Worm (Caenorhabditis elegans) whole organism, L2 larva: ENCODE results near the gene Y62H9A.1.

Source experiments
- C34F6.9 ChIP-seq: fragments of 150-350 bp; optimal IDR thresholded peaks from 2 replicates; lab custom pipeline; 2014; ENCODE audit warnings: missing biosample characterization, missing genetic modification characterization
- F13H6.1 ChIP-seq: sonication (generic microtip); optimal IDR thresholded peaks from 2 replicates; lab custom pipeline; 2016; ENCODE audit warnings: missing genetic modification characterization, missing compliant biosample characterization
- R02D3.7 ChIP-seq: fragments of 150-350 bp; optimal IDR thresholded peaks from 2 replicates; lab custom pipeline; 2014; ENCODE audit warnings: missing biosample characterization, missing genetic modification characterization
- Y55F3AM.14 ChIP-seq: fragments of 200-800 bp; sonication (Bioruptor generic); optimal IDR thresholded peaks from 2 replicates; lab custom pipeline; 2018; ENCODE audit warnings: mild to moderate bottlenecking, missing genetic modification characterization, missing compliant biosample characterization
- ZK546.5 ChIP-seq: sonication (generic microtip); optimal IDR thresholded peaks from 2 replicates; lab custom pipeline; 2017; ENCODE audit warnings: missing biosample characterization, missing genetic modification characterization
- ama-1 ChIP-seq: fragments of 150-350 bp; optimal IDR thresholded peaks from 2 replicates; lab custom pipeline; 2018; ENCODE audit warnings: inconsistent platforms
- blmp-1 ChIP-seq: sonication (generic microtip); optimal IDR thresholded peaks from 2 replicates; lab custom pipeline; 2017; ENCODE audit warnings: missing genetic modification characterization, mild to moderate bottlenecking, missing compliant biosample characterization, antibody characterized with exemption, moderate library complexity; ENCODE audit not compliant: insufficient read depth
- ceh-82 ChIP-seq: fragments of 150-350 bp; optimal IDR thresholded peaks from 2 replicates; lab custom pipeline; 2014; ENCODE audit warnings: missing biosample characterization, missing genetic modification characterization
- crh-2 ChIP-seq: sonication (generic microtip); optimal IDR thresholded peaks from 2 replicates; lab custom pipeline; 2017; ENCODE audit warnings: missing biosample characterization, missing genetic modification characterization
- dmd-4 ChIP-seq: sonication (generic microtip); optimal IDR thresholded peaks from 2 replicates; lab custom pipeline; 2017; ENCODE audit warnings: missing biosample characterization, missing genetic modification characterization
- egl-27 ChIP-seq: sonication (generic microtip); optimal IDR thresholded peaks from 3 replicates; lab custom pipeline; 2017; ENCODE audit warnings: missing biosample characterization, missing genetic modification reagents, missing genetic modification characterization
- elt-1 ChIP-seq: fragments of 150-350 bp; optimal IDR thresholded peaks from 2 replicates; lab custom pipeline; 2014; ENCODE audit warnings: missing biosample characterization, missing genetic modification characterization
- fos-1 ChIP-seq: fragments of 150-350 bp; optimal IDR thresholded peaks from 2 replicates; lab custom pipeline; 2014; ENCODE audit warnings: missing biosample characterization, missing genetic modification characterization
- gmeb-1 ChIP-seq: fragments of 150-350 bp; optimal IDR thresholded peaks from 2 replicates; lab custom pipeline; 2014; ENCODE audit warnings: missing biosample characterization, missing genetic modification characterization
- lin-11 ChIP-seq: fragments of 150-350 bp; sonication (generic microtip); optimal IDR thresholded peaks from 2 replicates; lab custom pipeline; 2014; ENCODE audit warnings: missing biosample characterization, missing genetic modification characterization, inconsistent platforms, mixed read lengths
- lin-13 ChIP-seq: fragments of 150-350 bp; optimal IDR thresholded peaks from 2 replicates; lab custom pipeline; 2014; ENCODE audit warnings: missing biosample characterization, missing genetic modification reagents, missing genetic modification characterization
- lin-39 ChIP-seq: fragments of 150-350 bp; optimal IDR thresholded peaks from 2 replicates; lab custom pipeline; 2014; ENCODE audit warnings: missing biosample characterization, missing genetic modification reagents, missing genetic modification characterization
- lsy-2 ChIP-seq, 2 experiments: fragments of 150-350 bp in 1 of 2; sonication (generic microtip) in 1 of 2; optimal IDR thresholded peaks; 2 replicates each; lab custom pipeline; 2014 to 2017; ENCODE audit warnings: missing biosample characterization in 2 of 2, missing genetic modification characterization in 2 of 2
- mab-5 ChIP-seq: fragments of 150-350 bp; optimal IDR thresholded peaks from 2 replicates; lab custom pipeline; 2014; ENCODE audit warnings: missing biosample characterization, missing genetic modification characterization
- mdl-1 ChIP-seq, 2 experiments: fragments of 150-350 bp in 1 of 2; sonication (generic microtip) in 1 of 2; optimal IDR thresholded peaks; 2 replicates each; lab custom pipeline; 2017; ENCODE audit warnings: missing biosample characterization in 2 of 2, missing genetic modification characterization in 2 of 2
- nhr-10 ChIP-seq: sonication (generic microtip); optimal IDR thresholded peaks from 2 replicates; lab custom pipeline; 2017; ENCODE audit warnings: missing biosample characterization, missing genetic modification characterization
- nhr-11 ChIP-seq: fragments of 150-350 bp; optimal IDR thresholded peaks from 2 replicates; lab custom pipeline; 2014; ENCODE audit warnings: missing biosample characterization, missing genetic modification characterization
- nhr-129 ChIP-seq: fragments of 150-350 bp; optimal IDR thresholded peaks from 2 replicates; lab custom pipeline; 2014; ENCODE audit warnings: missing biosample characterization, missing genetic modification characterization
- nhr-21 ChIP-seq: fragments of 150-350 bp; optimal IDR thresholded peaks from 2 replicates; lab custom pipeline; 2014; ENCODE audit warnings: missing biosample characterization, missing genetic modification characterization
- nhr-237 ChIP-seq: fragments of 150-350 bp; optimal IDR thresholded peaks from 2 replicates; lab custom pipeline; 2014; ENCODE audit warnings: missing biosample characterization, missing genetic modification characterization
- nhr-25 ChIP-seq: fragments of 150-350 bp; sonication (generic microtip); optimal IDR thresholded peaks from 3 replicates; lab custom pipeline; 2014; ENCODE audit warnings: missing biosample characterization, missing genetic modification characterization
- nhr-6 ChIP-seq: fragments of 150-350 bp; optimal IDR thresholded peaks from 2 replicates; lab custom pipeline; 2014; ENCODE audit warnings: missing biosample characterization, missing genetic modification characterization
- nhr-77 ChIP-seq: fragments of 150-350 bp; optimal IDR thresholded peaks from 2 replicates; lab custom pipeline; 2014; ENCODE audit warnings: missing biosample characterization, missing genetic modification characterization
- sem-4 ChIP-seq: fragments of 150-350 bp; optimal IDR thresholded peaks from 2 replicates; lab custom pipeline; 2014; ENCODE audit warnings: missing biosample characterization, missing genetic modification reagents, missing genetic modification characterization
- sma-3 ChIP-seq: sonication (generic microtip); optimal IDR thresholded peaks from 2 replicates; lab custom pipeline; 2016; ENCODE audit warnings: missing genetic modification reagents, missing genetic modification characterization, missing compliant biosample characterization
- sma-9 ChIP-seq, 2 experiments: fragments of 150-350 bp in 1 of 2; sonication (generic microtip) in 1 of 2; optimal IDR thresholded peaks; 2 replicates each; lab custom pipeline; 2014 to 2016; ENCODE audit warnings: missing genetic modification characterization in 2 of 2, mild to moderate bottlenecking in 1 of 2, missing biosample characterization in 1 of 2, missing compliant biosample characterization in 1 of 2, missing genetic modification reagents in 1 of 2, moderate library complexity in 1 of 2
- snpc-4 ChIP-seq: fragments of 150-350 bp; optimal IDR thresholded peaks from 2 replicates; lab custom pipeline; 2014; ENCODE audit warnings: missing biosample characterization, missing genetic modification characterization
- unc-39 ChIP-seq: fragments of 150-350 bp; optimal IDR thresholded peaks from 2 replicates; lab custom pipeline; 2014; ENCODE audit warnings: missing biosample characterization, missing genetic modification characterization
- ztf-11 ChIP-seq: sonication (generic microtip); optimal IDR thresholded peaks from 2 replicates; lab custom pipeline; 2017; ENCODE audit warnings: missing biosample characterization, missing genetic modification characterization

Gene Y62H9A.1

ce11 chrX:11916705-11917104 is 41.4 kb downstream of the Y62H9A.1 start, which contains the start of gene Y62H9A.13:
Gene Y62H9A.13, plus strand, starts transcription at chrX:11917005.
- TF ChIP-seq lin-11 (no peak), ZK546.5 (tag; lab: Kevin White, UChicago) (no peak), nhr-10 (tag; lab: Kevin White, UChicago) (no peak), dmd-4 (tag; lab: Kevin White, UChicago) (no peak)

DNA sequence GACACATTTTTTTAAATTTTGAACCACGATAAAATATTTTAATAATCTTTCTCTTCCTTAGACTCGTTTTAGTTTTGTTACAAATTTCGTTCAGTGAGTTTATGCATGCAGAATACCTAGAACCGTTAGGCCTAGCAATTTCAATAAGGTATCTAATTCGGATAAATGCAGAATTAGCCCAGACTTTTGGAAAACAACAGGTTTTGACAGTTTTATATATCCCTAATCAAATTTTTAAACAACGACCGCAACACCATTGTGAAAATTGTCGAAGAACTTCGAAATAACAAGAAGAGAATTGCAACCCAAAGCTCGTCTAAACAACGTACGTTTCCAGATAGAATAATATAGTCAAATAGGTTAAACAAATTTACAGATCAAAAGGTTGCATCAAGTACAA is 42.7 kb downstream of the Y62H9A.1 start, which contains the start of gene Y62H9A.16:
Gene Y62H9A.16, plus strand, starts transcription at position 301 of the 400 bp plus-strand sequence.
- TF ChIP-seq sma-3 (GFP tag; lab: Kevin White, UChicago) (no peak), mdl-1 (tag; optimal IDR thresholded peaks at IDR 0.05; lab: Kevin White, UChicago) (no peak), Y55F3AM.14 (GFP tag; lab: Kevin White, UChicago) (no peak), nhr-129 (tag; lab: Kevin White, UChicago) (no peak)

DNA sequence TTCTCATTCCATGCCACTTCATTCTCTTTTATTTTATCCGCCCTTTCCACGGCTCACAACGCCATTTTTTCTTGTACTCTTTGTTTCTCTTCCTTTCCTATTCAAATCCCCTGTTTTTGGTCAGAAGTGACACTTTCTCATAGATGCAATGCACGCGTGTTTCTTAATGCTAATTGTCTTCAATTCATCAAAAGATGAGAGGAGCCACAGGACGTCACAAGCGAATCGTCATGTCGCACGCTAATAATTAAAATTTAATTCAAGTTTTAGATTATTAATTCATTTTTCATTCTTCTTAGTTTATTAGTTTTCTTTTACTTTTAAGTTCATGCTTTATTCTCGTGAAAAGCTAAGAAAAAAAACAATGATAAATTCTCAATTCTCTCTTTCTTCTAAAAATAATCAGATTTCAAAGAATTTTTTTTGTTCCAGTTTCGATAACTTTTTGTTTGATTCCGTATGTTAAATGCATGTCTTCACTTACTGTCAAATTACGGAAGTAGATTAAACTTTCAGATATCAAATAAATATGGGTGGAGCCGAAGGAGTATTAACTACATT is 45.5 kb downstream of the Y62H9A.1 start, which contains the start of gene Y62H9A.14:
Gene Y62H9A.14, plus strand, starts transcription at position 511 of the 561 bp plus-strand sequence.
- no peak for TF ChIP-seq ztf-11 (tag; lab: Kevin White, UChicago)
- TF ChIP-seq nhr-6 = no peak
- TF ChIP-seq sem-4 (tag; lab: Kevin White, UChicago) = no peak
- TF ChIP-seq R02D3.7 (tag; lab: Kevin White, UChicago) = no peak
- TF ChIP-seq mdl-1 (tag; optimal IDR thresholded peaks at IDR 0.05; lab: Kevin White, UChicago) = no peak
- no peak for TF ChIP-seq unc-39 (tag; lab: Kevin White, UChicago)
- TF ChIP-seq nhr-11 = no peak
- TF ChIP-seq crh-2 (tag; lab: Kevin White, UChicago) = no peak
- TF ChIP-seq lin-13 = no peak
- TF ChIP-seq lin-39 = no peak
- TF ChIP-seq lsy-2 (tag; optimal IDR thresholded peaks at IDR 0.05; lab: Kevin White, UChicago) = no peak
- no peak for TF ChIP-seq F13H6.1 (tag; lab: Kevin White, UChicago)
- TF ChIP-seq, all 48 proteins: peak for 0

ce11 chrX:11924158-11924557 is 48.8 kb downstream of the Y62H9A.1 start, which contains the start of gene F55G7.1:
Gene F55G7.1, plus strand, starts transcription at chrX:11924433.
- TF ChIP-seq ceh-82 (tag; lab: Kevin White, UChicago) = no peak
- no peak for TF ChIP-seq ama-1 (lab: Kevin White, UChicago)
- no peak for TF ChIP-seq elt-1 (tag; lab: Kevin White, UChicago)
- TF ChIP-seq gmeb-1 (tag; lab: Kevin White, UChicago) = peak; percentile 65
- TF ChIP-seq nhr-129 (tag; lab: Kevin White, UChicago) = peak; percentile 87
- TF ChIP-seq nhr-6 = peak; percentile 35
- TF ChIP-seq lsy-2 (tag; optimal IDR thresholded peaks at IDR 0.05; lab: Kevin White, UChicago) = peak in 1 of 2 experiments; percentile 31
- TF ChIP-seq egl-27 (tag; lab: Kevin White, UChicago) = no peak
- TF ChIP-seq nhr-77 (tag; lab: Kevin White, UChicago) = peak; percentile 27
- peak; percentile 42 for TF ChIP-seq C34F6.9 (tag; lab: Kevin White, UChicago)
- TF ChIP-seq fos-1 (tag; lab: Kevin White, UChicago) = peak; percentile 52
- TF ChIP-seq sma-3 (GFP tag; lab: Kevin White, UChicago) = peak; percentile 68
- TF ChIP-seq blmp-1 (tag; lab: Kevin White, UChicago) = no peak
- peak; percentile 39 for TF ChIP-seq nhr-237
- no peak for TF ChIP-seq R02D3.7 (tag; lab: Kevin White, UChicago)
- peak; percentile 17 for TF ChIP-seq mab-5
- no peak for TF ChIP-seq dmd-4 (tag; lab: Kevin White, UChicago)
- TF ChIP-seq nhr-21 = peak; percentile 76
- no peak for TF ChIP-seq nhr-25 (tag; lab: Kevin White, UChicago)
- peak; percentile 52 for TF ChIP-seq snpc-4 (tag; lab: Kevin White, UChicago)
- TF ChIP-seq Y55F3AM.14 (GFP tag; lab: Kevin White, UChicago) = peak; percentile 2
- peak; percentile 35 for TF ChIP-seq F13H6.1 (tag; lab: Kevin White, UChicago)
- TF ChIP-seq crh-2 (tag; lab: Kevin White, UChicago) = peak; percentile 70
- peak; percentile 63 for TF ChIP-seq sma-9 (GFP tag; optimal IDR thresholded peaks at IDR 0.05; lab: Kevin White, UChicago)
- no peak for TF ChIP-seq sma-9 (tag; optimal IDR thresholded peaks at IDR 0.05; lab: Kevin White, UChicago)
- TF ChIP-seq nhr-11 = no peak
- peak; percentile 4 for TF ChIP-seq lin-13
- no peak for TF ChIP-seq ztf-11 (tag; lab: Kevin White, UChicago)
- TF ChIP-seq, all 48 proteins: peak for 17
